Fruit fly (Drosophila melanogaster) whole organism, adult: ENCODE results near the gene topi.

Experiments
- CG1620 ChIP-seq: fragments of 200-800 bp; sonication (Bioruptor generic); optimal IDR thresholded peaks from 2 replicates; lab custom pipeline; 2016; ENCODE audit warnings: missing biosample characterization, missing genetic modification characterization
- CG5204 ChIP-seq: fragments of 200-800 bp; sonication (Bioruptor generic); optimal IDR thresholded peaks from 2 replicates; lab custom pipeline; 2016; ENCODE audit warnings: missing biosample characterization, missing genetic modification characterization
- cnc ChIP-seq, 2 experiments: fragments of >200 bp; optimal IDR thresholded peaks; 2 replicates each; lab custom pipeline; 2017
- kay ChIP-seq: fragments of 200-800 bp; sonication (Bioruptor generic); peaks from one replicate; lab custom pipeline; 2016; ENCODE audit warnings: missing biosample characterization, missing genetic modification characterization, borderline replicate concordance
- ovo ChIP-seq: fragments of 200-800 bp; sonication (Bioruptor generic); optimal IDR thresholded peaks from 2 replicates; lab custom pipeline; 2016; ENCODE audit warnings: missing biosample characterization, missing genetic modification characterization
- pad ChIP-seq: fragments of 200-800 bp; sonication (Bioruptor generic); optimal IDR thresholded peaks from 3 replicates; lab custom pipeline; 2017; ENCODE audit warnings: missing biosample characterization, missing genetic modification characterization, mild to moderate bottlenecking, moderate library complexity, missing genetic modification reagents

- no peak for TF ChIP-seq pad (GFP tag; lab: Kevin White, UChicago)
- no peak for TF ChIP-seq CG1620 (GFP tag; lab: Kevin White, UChicago)
- TF ChIP-seq kay (GFP tag; lab: Kevin White, UChicago) = no peak
- TF ChIP-seq CG5204 (GFP tag; lab: Kevin White, UChicago) = no peak
- TF ChIP-seq cnc (optimal IDR thresholded peaks at IDR 0.05; lab: Kevin White, UChicago) = no peak
- no peak for TF ChIP-seq ovo
These were observed 42.0 kb downstream of the topi start, which contains the start of gene CG16904 for dm6 chr3R:9816879-9817278.
